Worm (Caenorhabditis elegans): Measurements from ENCODE around the gene R05D8.9.

R05D8.9 gene

ce11 chrV:2750006-2750405 lies 17.4 kb downstream of the R05D8.9 start, which contains the start of gene srx-24 (continued):
- no peak for TF ChIP-seq Y5F2A.4 (GFP tag; optimal IDR thresholded peaks at IDR 0.05)
- no peak for TF ChIP-seq rbr-2 (tag; optimal IDR thresholded peaks at IDR 0.05)

ce11 chrV:2746404-2746803 lies 21.0 kb downstream of the R05D8.9 start:
- TF ChIP-seq set-16 (GFP tag; IDR thresholded peaks at IDR 0.05) (peak; percentile 85), snpc-1.2 (GFP tag; IDR thresholded peaks at IDR 0.05) (no peak)

- TF ChIP-seq nhr-28 (tag; optimal IDR thresholded peaks at IDR 0.05) (no peak), F37D6.2 (tag; optimal IDR thresholded peaks at IDR 0.05) (no peak), dmd-9 (GFP tag; IDR thresholded peaks at IDR 0.05) (no peak), madf-5 (GFP tag; IDR thresholded peaks at IDR 0.05) (no peak), arid-1 (GFP tag; conservative IDR thresholded peaks at IDR 0.05) (no peak), ceh-32 (tag; optimal IDR thresholded peaks at IDR 0.05; ENCODE audit: poor library complexity) (no peak), lin-39 (tag; optimal IDR thresholded peaks at IDR 0.05) (no peak), hif-1 (tag; optimal IDR thresholded peaks at IDR 0.05) (no peak), ceh-82 (tag; optimal IDR thresholded peaks at IDR 0.05) (no peak), lin-15B (tag; optimal IDR thresholded peaks at IDR 0.05) (no peak), daf-19 (GFP tag; conservative IDR thresholded peaks at IDR 0.05) (no peak), hlh-11 (tag; optimal IDR thresholded peaks at IDR 0.05) (no peak), php-3 (GFP tag; IDR thresholded peaks at IDR 0.05) (no peak)
These were observed 25.1 kb downstream of the R05D8.9 start, which contains the start of gene srg-62 for ce11 chrV:2742298-2742697. Gene srg-62 (minus strand): TSS chrV:2742398.

ce11 chrV:2740228-2740627 lies 27.1 kb downstream of the R05D8.9 start, which contains the start of gene srg-61:
Gene srg-61 (minus strand): TSS chrV:2740328.
- TF ChIP-seq nhr-237 (tag; optimal IDR thresholded peaks at IDR 0.05), result no peak
- no peak for TF ChIP-seq Y105C5A.15 (GFP tag; IDR thresholded peaks at IDR 0.05)
- no peak for TF ChIP-seq saeg-2 (GFP tag; IDR thresholded peaks at IDR 0.05)
- TF ChIP-seq T26A8.4 (GFP tag; IDR thresholded peaks at IDR 0.05), result no peak
- no peak for TF ChIP-seq egl-27 (tag; optimal IDR thresholded peaks at IDR 0.05)
- TF ChIP-seq hlh-30 (tag; optimal IDR thresholded peaks at IDR 0.05; ENCODE audit: insufficient read depth), result no peak

- no peak for TF ChIP-seq dpl-1 (GFP tag; optimal IDR thresholded peaks at IDR 0.05)
- TF ChIP-seq aha-1 (tag), result peak; percentile 42
- peak; percentile 84 for TF ChIP-seq set-16 (GFP tag; IDR thresholded peaks at IDR 0.05)
- 0 out of 2 replicates have a peak, but pooled peaks have one; percentile 18 for TF ChIP-seq lim-7 (GFP tag; IDR thresholded peaks at IDR 0.05)
- TF ChIP-seq Y48G9A.11 (GFP tag; IDR thresholded peaks at IDR 0.05), result 0 out of 2 replicates have a peak, but pooled peaks have one; percentile 23
These were observed 27.8 kb downstream of the R05D8.9 start for ce11 chrV:2739607-2740006.

- no peak for TF ChIP-seq F49E8.2 (tag; optimal IDR thresholded peaks at IDR 0.05; ENCODE audit: borderline replicate concordance)
- TF ChIP-seq F44E2.7 (GFP tag; IDR thresholded peaks at IDR 0.05), result no peak
- no peak for TF ChIP-seq hlh-11 (tag; optimal IDR thresholded peaks at IDR 0.05)
- TF ChIP-seq zfp-2 (tag; optimal IDR thresholded peaks at IDR 0.05), result no peak
- no peak for TF ChIP-seq nhr-28 (tag; optimal IDR thresholded peaks at IDR 0.05)
These were observed 29.2 kb downstream of the R05D8.9 start, which contains the start of gene srg-56 for ce11 chrV:2738174-2738573. Gene srg-56 (minus strand): TSS chrV:2738274.

ce11 chrV:2734360-2734759 lies 33.0 kb downstream of the R05D8.9 start, which contains the start of gene srg-57:
Gene srg-57 (minus strand): TSS chrV:2734460.
- no peak for TF ChIP-seq vab-7 (GFP tag; IDR thresholded peaks at IDR 0.05)
- TF ChIP-seq ceh-28 (tag; optimal IDR thresholded peaks at IDR 0.05), result no peak
- peak in 1 of 2 experiments; percentile 55 for TF ChIP-seq unc-62 (GFP tag; optimal IDR thresholded peaks at IDR 0.05 in 1 of 2)
- no peak for TF ChIP-seq unc-62 (tag; optimal IDR thresholded peaks at IDR 0.05)
- TF ChIP-seq ztf-7 (tag; optimal IDR thresholded peaks at IDR 0.05), result no peak
- TF ChIP-seq php-3 (GFP tag; IDR thresholded peaks at IDR 0.05), result no peak
- TF ChIP-seq fkh-10 (GFP tag; optimal IDR thresholded peaks at IDR 0.05), result no peak

Measured in whole organism, L4 larva.